Fruit fly (Drosophila melanogaster) whole organism, embryonic: ENCODE data around the gene CG4338.

Source experiments
- Abd-B ChIP-seq: fragments of 200-800 bp; sonication (Bioruptor generic); optimal IDR thresholded peaks from 2 replicates; lab custom pipeline; 2018; ENCODE audit warnings: missing biosample characterization, mild to moderate bottlenecking, missing genetic modification characterization, moderate library complexity
- CG10431 ChIP-seq: fragments of 200-800 bp; sonication (Bioruptor generic); optimal IDR thresholded peaks from 3 replicates; lab custom pipeline; 2018; ENCODE audit warnings: missing biosample characterization, mild to moderate bottlenecking, missing genetic modification characterization
- CG11560 ChIP-seq: fragments of 200-800 bp; sonication (Bioruptor generic); IDR thresholded peaks from 3 replicates; pipeline ENCODE4 v1.3.6; 2022; ENCODE audit warnings: missing biosample characterization, missing genetic modification characterization
- CG1233 ChIP-seq: fragments of 200-800 bp; sonication (Bioruptor generic); optimal IDR thresholded peaks from 4 replicates; lab custom pipeline; 2018; ENCODE audit warnings: missing biosample characterization, mild to moderate bottlenecking, missing genetic modification characterization
- CG12942 ChIP-seq: fragments of 200-800 bp; sonication (Bioruptor generic); optimal IDR thresholded peaks from 3 replicates; lab custom pipeline; 2016; ENCODE audit warnings: missing biosample characterization, missing genetic modification characterization
- CG14441 ChIP-seq: fragments of 200-800 bp; sonication (Bioruptor generic); IDR thresholded peaks from 2 replicates; pipeline ENCODE4 v1.3.6; 2022; ENCODE audit warnings: missing biosample characterization, missing genetic modification characterization
- CG15601 ChIP-seq: fragments of 200-800 bp; sonication (Bioruptor generic); optimal IDR thresholded peaks from 3 replicates; lab custom pipeline; 2019; ENCODE audit warnings: missing biosample characterization, mild to moderate bottlenecking, missing genetic modification characterization, moderate library complexity
- CG16813 ChIP-seq: fragments of 200-800 bp; sonication (Bioruptor generic); IDR thresholded peaks from 3 replicates; pipeline ENCODE4 v1.3.6; 2022; ENCODE audit warnings: missing biosample characterization, missing genetic modification characterization; ENCODE audit not compliant: partially characterized antibody
- CG18764 ChIP-seq: fragments of 200-800 bp; sonication (Bioruptor generic); optimal IDR thresholded peaks from 3 replicates; lab custom pipeline; 2016; ENCODE audit warnings: missing biosample characterization, missing genetic modification characterization
- CG2116 ChIP-seq: fragments of 200-800 bp; sonication (Bioruptor generic); optimal IDR thresholded peaks from 3 replicates; lab custom pipeline; 2018; ENCODE audit warnings: missing biosample characterization, mild to moderate bottlenecking, missing genetic modification characterization
- CG2129 ChIP-seq: fragments of 200-800 bp; sonication (Bioruptor generic); IDR thresholded peaks from 2 replicates; pipeline ENCODE4 v1.3.6; 2022; ENCODE audit warnings: missing biosample characterization, missing genetic modification characterization; ENCODE audit not compliant: partially characterized antibody
- CG2678 ChIP-seq: fragments of 200-800 bp; sonication (Bioruptor generic); optimal IDR thresholded peaks from 3 replicates; lab custom pipeline; 2019; ENCODE audit warnings: missing biosample characterization, mild to moderate bottlenecking, missing genetic modification characterization, moderate library complexity
- CG31441 ChIP-seq: fragments of 200-800 bp; sonication (Bioruptor generic); IDR thresholded peaks from 2 replicates; pipeline ENCODE4 v1.3.6; 2022; ENCODE audit warnings: missing biosample characterization, missing genetic modification characterization
- CG34422 ChIP-seq: fragments of 200-800 bp; sonication (Bioruptor generic); IDR thresholded peaks from 3 replicates; pipeline ENCODE4 v1.3.6; 2022; ENCODE audit warnings: missing biosample characterization, missing genetic modification characterization
- CG6254 ChIP-seq: fragments of 200-800 bp; sonication (Bioruptor generic); optimal IDR thresholded peaks from 3 replicates; lab custom pipeline; 2017; ENCODE audit warnings: mild to moderate bottlenecking, missing biosample characterization, missing genetic modification reagents, missing genetic modification characterization
- CG6689 ChIP-seq: fragments of 200-800 bp; sonication (Bioruptor generic); IDR thresholded peaks from 2 replicates; pipeline ENCODE4 v1.3.6; 2022; ENCODE audit warnings: missing biosample characterization, missing genetic modification characterization
- CG7556 ChIP-seq: fragments of 200-800 bp; sonication (Bioruptor generic); optimal IDR thresholded peaks from 2 replicates; lab custom pipeline; 2017; ENCODE audit warnings: missing biosample characterization, mild to moderate bottlenecking, missing genetic modification characterization
- CG8359 ChIP-seq: fragments of 200-800 bp; sonication (Bioruptor generic); optimal IDR thresholded peaks from 2 replicates; lab custom pipeline; 2017; ENCODE audit warnings: missing biosample characterization, mild to moderate bottlenecking, missing genetic modification characterization, borderline replicate concordance
- CG9437 ChIP-seq: fragments of 200-800 bp; sonication (Bioruptor generic); optimal IDR thresholded peaks from 2 replicates; lab custom pipeline; 2018; ENCODE audit warnings: missing biosample characterization, mild to moderate bottlenecking, missing genetic modification characterization
- CHES-1-like ChIP-seq: fragments of 200-800 bp; sonication (Bioruptor generic); optimal IDR thresholded peaks from 2 replicates; lab custom pipeline; 2016; ENCODE audit warnings: missing biosample characterization, missing genetic modification characterization
- Dfd ChIP-seq, 2 experiments: fragments of >200 bp; optimal IDR thresholded peaks; 2 replicates each; lab custom pipeline; 2017; ENCODE audit warnings: missing biosample characterization in 2 of 2, missing genetic modification characterization in 2 of 2
- E2f2 ChIP-seq: fragments of 200-800 bp; sonication (Bioruptor generic); IDR thresholded peaks from 2 replicates; pipeline ENCODE4 v1.3.6; 2022; ENCODE audit warnings: missing biosample characterization, missing genetic modification characterization
- Fer2 ChIP-seq: fragments of 200-800 bp; sonication (Bioruptor generic); optimal IDR thresholded peaks from 2 replicates; lab custom pipeline; 2018; ENCODE audit warnings: missing biosample characterization, mild to moderate bottlenecking, missing genetic modification characterization, moderate library complexity
- H15 ChIP-seq: fragments of 200-800 bp; sonication (Bioruptor generic); IDR thresholded peaks from 3 replicates; pipeline ENCODE4 v1.3.6; 2022; ENCODE audit warnings: missing biosample characterization, missing genetic modification characterization
- Hr39 ChIP-seq: fragments of >200 bp; optimal IDR thresholded peaks from 2 replicates; lab custom pipeline; 2017
- MESR4 ChIP-seq: fragments of 200-800 bp; sonication (Bioruptor generic); optimal IDR thresholded peaks from 2 replicates; lab custom pipeline; 2018; ENCODE audit warnings: missing biosample characterization, mild to moderate bottlenecking, missing genetic modification characterization, moderate library complexity
- Nf-YB ChIP-seq: fragments of 200-800 bp; sonication (Bioruptor generic); optimal IDR thresholded peaks from 3 replicates; lab custom pipeline; 2019; ENCODE audit warnings: missing biosample characterization, mild to moderate bottlenecking, missing genetic modification characterization, moderate library complexity
- Opbp ChIP-seq: fragments of 200-800 bp; sonication (Bioruptor generic); IDR thresholded peaks from 3 replicates; pipeline ENCODE4 v1.3.6; 2022; ENCODE audit warnings: missing biosample characterization, missing genetic modification characterization; ENCODE audit not compliant: partially characterized antibody
- Ptx1 ChIP-seq: fragments of 200-800 bp; sonication (Bioruptor generic); IDR thresholded peaks from 2 replicates; pipeline ENCODE4 v1.3.6; 2022; ENCODE audit warnings: missing biosample characterization, missing genetic modification characterization
- Rfx ChIP-seq: fragments of 200-800 bp; sonication (Bioruptor generic); IDR thresholded peaks from 2 replicates; pipeline ENCODE4 v1.3.6; 2022; ENCODE audit warnings: missing biosample characterization, missing genetic modification characterization
- Scr ChIP-seq: fragments of 200-800 bp; sonication (Bioruptor generic); IDR thresholded peaks from 2 replicates; pipeline ENCODE4 v1.3.6; 2022; ENCODE audit warnings: missing biosample characterization, missing genetic modification characterization; ENCODE audit not compliant: partially characterized antibody
- TFAM ChIP-seq: fragments of 200-800 bp; sonication (Bioruptor generic); optimal IDR thresholded peaks from 2 replicates; lab custom pipeline; 2017; ENCODE audit warnings: missing biosample characterization, missing genetic modification characterization, inconsistent platforms
- Vsx1 ChIP-seq: fragments of 200-800 bp; sonication (Bioruptor generic); optimal IDR thresholded peaks from 2 replicates; lab custom pipeline; 2017; ENCODE audit warnings: missing biosample characterization, mild to moderate bottlenecking, missing genetic modification characterization, missing genetic modification reagents
- Xbp1 ChIP-seq: fragments of 200-800 bp; sonication (Bioruptor generic); optimal IDR thresholded peaks from 3 replicates; lab custom pipeline; 2016; ENCODE audit warnings: missing biosample characterization, mild to moderate bottlenecking, missing genetic modification characterization
- ac ChIP-seq: fragments of 200-800 bp; sonication (Bioruptor generic); optimal IDR thresholded peaks from 3 replicates; lab custom pipeline; 2017; ENCODE audit warnings: missing biosample characterization, mild to moderate bottlenecking, missing genetic modification characterization
- aop ChIP-seq: fragments of 200-800 bp; sonication (Bioruptor generic); IDR thresholded peaks from 2 replicates; pipeline ENCODE4 v1.3.6; 2022; ENCODE audit warnings: missing biosample characterization, missing genetic modification characterization
- bowl ChIP-seq: fragments of 200-800 bp; sonication (Bioruptor generic); IDR thresholded peaks from 2 replicates; pipeline ENCODE4 v1.3.6; 2022; ENCODE audit warnings: missing biosample characterization, missing genetic modification characterization
- corto ChIP-seq: fragments of 200-800 bp; sonication (Bioruptor generic); optimal IDR thresholded peaks from 2 replicates; lab custom pipeline; 2016; ENCODE audit warnings: missing biosample characterization, mild to moderate bottlenecking, missing genetic modification characterization, moderate library complexity
- crc ChIP-seq: fragments of 200-800 bp; sonication (Bioruptor generic); optimal IDR thresholded peaks from 2 replicates; lab custom pipeline; 2016; ENCODE audit warnings: missing biosample characterization, missing genetic modification characterization
- da ChIP-seq: fragments of 200-800 bp; sonication (Bioruptor generic); optimal IDR thresholded peaks from 2 replicates; lab custom pipeline; 2016; ENCODE audit warnings: missing biosample characterization, missing genetic modification characterization
- dan ChIP-seq: fragments of 200-800 bp; sonication (Bioruptor generic); IDR thresholded peaks from 2 replicates; pipeline ENCODE4 v1.3.6; 2022; ENCODE audit warnings: missing biosample characterization, missing genetic modification characterization
- lov ChIP-seq, 2 experiments: fragments of 200-800 bp in 1 of 2; fragments of >200 bp in 1 of 2; sonication (Bioruptor generic) in 1 of 2; IDR thresholded peaks in 1 of 2; optimal IDR thresholded peaks in 1 of 2; 2 replicates in 1 of 2; 3 replicates in 1 of 2; pipeline versions ENCODE4 v1.3.6 to Lab custom; 2017 to 2022; ENCODE audit warnings: missing biosample characterization in 1 of 2, missing genetic modification characterization in 1 of 2
- peb ChIP-seq: fragments of 200-800 bp; sonication (Bioruptor generic); IDR thresholded peaks from 2 replicates; pipeline ENCODE4 v1.3.6; 2022; ENCODE audit warnings: missing biosample characterization, missing genetic modification characterization
- slbo ChIP-seq: fragments of 200-800 bp; sonication (Bioruptor generic); IDR thresholded peaks from 2 replicates; pipeline ENCODE4 v1.3.6; 2022; ENCODE audit warnings: missing biosample characterization, missing genetic modification characterization
- sob ChIP-seq: fragments of 200-800 bp; sonication (Bioruptor generic); IDR thresholded peaks from 2 replicates; pipeline ENCODE4 v1.3.6; 2022; ENCODE audit warnings: missing biosample characterization, missing genetic modification characterization
- tin ChIP-seq: fragments of 200-800 bp; sonication (Bioruptor generic); optimal IDR thresholded peaks from 3 replicates; lab custom pipeline; 2016; ENCODE audit warnings: missing biosample characterization, missing genetic modification characterization
- tio ChIP-seq: fragments of 200-800 bp; sonication (Bioruptor generic); optimal IDR thresholded peaks from 2 replicates; lab custom pipeline; 2017; ENCODE audit warnings: missing biosample characterization, missing genetic modification characterization, inconsistent platforms
- trem ChIP-seq: fragments of 200-800 bp; optimal IDR thresholded peaks from 3 replicates; lab custom pipeline; 2019; ENCODE audit warnings: missing biosample characterization, mild to moderate bottlenecking, missing genetic modification characterization, moderate library complexity
- usp ChIP-seq: fragments of >200 bp; optimal IDR thresholded peaks from 2 replicates; lab custom pipeline; 2017; ENCODE audit warnings: missing biosample characterization, missing genetic modification characterization
- zf30C ChIP-seq: fragments of 200-800 bp; sonication (Bioruptor generic); optimal IDR thresholded peaks from 3 replicates; lab custom pipeline; 2018; ENCODE audit warnings: missing biosample characterization, mild to moderate bottlenecking, missing genetic modification characterization

CG4338 gene

DNA sequence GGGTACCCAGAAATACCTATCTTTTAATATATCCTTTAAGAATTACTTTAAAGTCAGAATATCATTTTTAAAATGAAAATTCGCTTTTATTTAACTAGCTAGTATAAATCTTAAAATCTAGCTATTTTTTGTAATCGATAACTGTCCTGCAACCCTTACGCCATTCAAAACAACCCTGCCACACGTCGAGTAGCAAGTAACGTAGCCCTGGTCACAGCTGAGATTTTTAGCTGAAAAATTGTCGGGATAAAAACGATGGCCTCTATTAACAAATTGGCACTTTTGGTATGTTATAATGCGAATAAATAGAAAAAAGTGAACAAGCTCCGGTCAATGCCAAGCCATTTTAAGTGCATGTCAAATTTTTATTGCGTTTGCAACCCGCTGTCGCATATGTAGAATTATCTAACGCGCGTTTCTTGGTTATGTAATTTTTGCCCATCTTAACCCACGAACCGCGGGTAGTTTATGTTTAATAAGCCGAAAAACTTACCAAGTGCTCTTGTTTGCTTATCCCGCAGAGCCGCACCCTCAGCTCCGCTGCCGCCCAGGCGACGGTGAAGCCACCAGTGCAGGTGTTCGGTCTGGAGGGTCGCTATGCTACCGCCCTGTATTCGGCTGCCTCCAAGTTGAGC lies 9.8 kb upstream of the CG4338 start, which contains the start of gene ATPsynO (continued):
- no peak for TF ChIP-seq corto
- TF ChIP-seq CG31441 (GFP tag; lab: Robert Waterston, UW): no peak; the same call in 1 of the 2 replicates
- TF ChIP-seq CG14441 (GFP tag; lab: Robert Waterston, UW): no peak
- no peak for TF ChIP-seq CG2129 (GFP tag; lab: Robert Waterston, UW)
- 0 out of 3 replicates have a peak, but pooled peaks have one; percentile 42 for TF ChIP-seq CG16813 (GFP tag; lab: Robert Waterston, UW)
- no peak for TF ChIP-seq lov (optimal IDR thresholded peaks at IDR 0.05; lab: Kevin White, UChicago)
- TF ChIP-seq lov (GFP tag; IDR thresholded peaks at IDR 0.05; lab: Robert Waterston, UW): no peak
- TF ChIP-seq E2f2 (GFP tag; lab: Robert Waterston, UW): peak; percentile 41; the same call in 1 of the 2 replicates
- TF ChIP-seq CG6254: no peak
- no peak for TF ChIP-seq CG11560 (tag; lab: Robert Waterston, UW)
- TF ChIP-seq bowl (GFP tag; lab: Robert Waterston, UW): no peak
- TF ChIP-seq H15 (GFP tag; lab: Robert Waterston, UW): no peak
- no peak for TF ChIP-seq dan (GFP tag; lab: Robert Waterston, UW)
- peak; percentile 93 for TF ChIP-seq MESR4 (GFP tag; lab: Kevin White, UChicago)
- no peak for TF ChIP-seq TFAM (GFP tag; lab: Kevin White, UChicago)
- TF ChIP-seq CG7556 (GFP tag; lab: Kevin White, UChicago): no peak
- TF ChIP-seq CG15601 (tag; lab: Kevin White, UChicago): peak; percentile 28
- peak; percentile 38 for TF ChIP-seq Rfx (GFP tag; lab: Robert Waterston, UW)
- no peak for TF ChIP-seq Hr39 (lab: Kevin White, UChicago)
- TF ChIP-seq CHES-1-like (GFP tag; lab: Kevin White, UChicago): peak; percentile 17
- TF ChIP-seq trem: peak; percentile 69
- no peak for TF ChIP-seq CG8359 (GFP tag; lab: Kevin White, UChicago)
- no peak for TF ChIP-seq crc (GFP tag; lab: Kevin White, UChicago)
- TF ChIP-seq aop (GFP tag; lab: Robert Waterston, UW): no peak
- no peak for TF ChIP-seq usp (GFP tag; lab: Kevin White, UChicago)
- TF ChIP-seq CG34422 (GFP tag; lab: Robert Waterston, UW): peak; percentile 46; the same call in 1 of the 3 replicates
- TF ChIP-seq sob (GFP tag; lab: Robert Waterston, UW): no peak
- TF ChIP-seq slbo (GFP tag; lab: Robert Waterston, UW): no peak
- no peak for TF ChIP-seq zf30C
- TF ChIP-seq Vsx1 (GFP tag; lab: Kevin White, UChicago): no peak
- no peak for TF ChIP-seq CG18764
- TF ChIP-seq Abd-B (GFP tag; lab: Kevin White, UChicago): no peak
- peak; percentile 6; the same call in 1 of the 3 replicates for TF ChIP-seq Opbp
- no peak for TF ChIP-seq CG12942 (GFP tag; lab: Kevin White, UChicago)
- TF ChIP-seq tin (GFP tag; lab: Kevin White, UChicago): peak; percentile 11
- no peak for TF ChIP-seq da (GFP tag; lab: Kevin White, UChicago)
- TF ChIP-seq Fer2 (tag; lab: Kevin White, UChicago): no peak
- no peak for TF ChIP-seq CG2678
- peak; percentile 5 for TF ChIP-seq Nf-YB
- TF ChIP-seq CG6689 (GFP tag; lab: Robert Waterston, UW): no peak
- TF ChIP-seq CG2116 (GFP tag; lab: Kevin White, UChicago): peak; percentile 98
- TF ChIP-seq peb: no peak
- no peak for TF ChIP-seq CG1233
- TF ChIP-seq ac (GFP tag; lab: Kevin White, UChicago): no peak
- no peak for TF ChIP-seq CG9437
- TF ChIP-seq CG10431 (GFP tag; lab: Kevin White, UChicago): no peak
- peak; percentile 35 for TF ChIP-seq Xbp1 (GFP tag; lab: Kevin White, UChicago)
- TF ChIP-seq Ptx1 (GFP tag; lab: Robert Waterston, UW): no peak
- TF ChIP-seq Scr: no peak; the same call in 1 of the 2 replicates
- TF ChIP-seq tio (GFP tag; lab: Kevin White, UChicago): no peak
- TF ChIP-seq Dfd (GFP tag; optimal IDR thresholded peaks at IDR 0.05; lab: Kevin White, UChicago): no peak
